Worm (Caenorhabditis elegans): ENCODE measurements around the gene srlf-10.

- TF ChIP-seq him-1 (tag; optimal IDR thresholded peaks at IDR 0.05) (no peak), dao-5 (tag; optimal IDR thresholded peaks at IDR 0.05) (no peak), W03F9.2 (tag; optimal IDR thresholded peaks at IDR 0.05) (no peak)
Measured at ce11 chrIII:13411202-13411601, 9.2 kb downstream of the srlf-10 start.

Measured in whole organism, L4/young adult.